Worm (Caenorhabditis elegans) whole organism, mixed stage, embryonic: ENCODE data around the gene F18A11.2.
"Not testable (repeated sequence)": the region's sequence is repeated elsewhere in the genome, so short reads cannot be mapped to it uniquely, and the experiment has no call there.

Source experiments
- M03D4.4 ChIP-seq: sonication (generic microtip); optimal IDR thresholded peaks from 2 replicates; lab custom pipeline; 2017; ENCODE audit warnings: mild to moderate bottlenecking, missing genetic modification characterization, missing compliant biosample characterization
- bed-3 ChIP-seq: fragments of 200-800 bp; sonication (Bioruptor generic); optimal IDR thresholded peaks from 3 replicates; lab custom pipeline; 2018; ENCODE audit warnings: mild to moderate bottlenecking, missing genetic modification characterization, moderate library complexity, missing compliant biosample characterization
- blmp-1 ChIP-seq: fragments of 150-350 bp; optimal IDR thresholded peaks from 2 replicates; lab custom pipeline; 2014; ENCODE audit warnings: missing biosample characterization, missing genetic modification characterization
- ceh-39 ChIP-seq: fragments of 150-350 bp; optimal IDR thresholded peaks from 2 replicates; lab custom pipeline; 2014; ENCODE audit warnings: missing biosample characterization, missing genetic modification characterization
- ceh-43 ChIP-seq: fragments of 200-800 bp; sonication (Bioruptor generic); optimal IDR thresholded peaks from 2 replicates; lab custom pipeline; 2018; ENCODE audit warnings: mild to moderate bottlenecking, missing genetic modification characterization, moderate library complexity, missing compliant biosample characterization
- ceh-83 ChIP-seq: fragments of 200-800 bp; sonication (Bioruptor generic); optimal IDR thresholded peaks from 2 replicates; lab custom pipeline; 2018; ENCODE audit warnings: mild to moderate bottlenecking, missing genetic modification characterization, missing compliant biosample characterization
- ces-1 ChIP-seq: fragments of 150-350 bp; optimal IDR thresholded peaks from 2 replicates; lab custom pipeline; 2014; ENCODE audit warnings: missing biosample characterization, missing genetic modification reagents, missing genetic modification characterization
- cnd-1 ChIP-seq: fragments of 200-800 bp; sonication (Bioruptor generic); optimal IDR thresholded peaks from 2 replicates; lab custom pipeline; 2018; ENCODE audit warnings: mild to moderate bottlenecking, missing genetic modification characterization, missing compliant biosample characterization
- drap-1 ChIP-seq: fragments of 200-800 bp; sonication (Bioruptor generic); optimal IDR thresholded peaks from 3 replicates; lab custom pipeline; 2018; ENCODE audit warnings: mild to moderate bottlenecking, missing genetic modification characterization, missing compliant biosample characterization
- elt-1 ChIP-seq: sonication (generic microtip); optimal IDR thresholded peaks from 2 replicates; lab custom pipeline; 2017; ENCODE audit warnings: missing genetic modification characterization, mild to moderate bottlenecking, missing compliant biosample characterization, antibody characterized with exemption, moderate library complexity, borderline replicate concordance; ENCODE audit not compliant: insufficient read depth
- elt-3 ChIP-seq: fragments of 150-350 bp; optimal IDR thresholded peaks from 2 replicates; lab custom pipeline; 2014; ENCODE audit warnings: missing biosample characterization, missing genetic modification characterization
- flh-1 ChIP-seq: fragments of 200-800 bp; sonication (Bioruptor generic); optimal IDR thresholded peaks from 2 replicates; lab custom pipeline; 2018; ENCODE audit warnings: mild to moderate bottlenecking, missing genetic modification characterization, moderate library complexity, missing compliant biosample characterization
- ham-2 ChIP-seq: fragments of 200-800 bp; sonication (Bioruptor generic); optimal IDR thresholded peaks from 2 replicates; lab custom pipeline; 2018; ENCODE audit warnings: mild to moderate bottlenecking, missing genetic modification characterization, missing compliant biosample characterization
- hlh-1 ChIP-seq: fragments of 150-350 bp; optimal IDR thresholded peaks from 2 replicates; lab custom pipeline; 2014; ENCODE audit warnings: missing biosample characterization, missing genetic modification reagents, missing genetic modification characterization
- lin-13 ChIP-seq: fragments of 150-350 bp; optimal IDR thresholded peaks from 2 replicates; lab custom pipeline; 2014; ENCODE audit warnings: missing biosample characterization, missing genetic modification characterization
- lin-32 ChIP-seq: fragments of 200-800 bp; sonication (Bioruptor generic); optimal IDR thresholded peaks from 2 replicates; lab custom pipeline; 2018; ENCODE audit warnings: mild to moderate bottlenecking, missing genetic modification characterization, missing compliant biosample characterization
- lsy-2 ChIP-seq: fragments of 150-350 bp; optimal IDR thresholded peaks from 2 replicates; lab custom pipeline; 2014; ENCODE audit warnings: missing biosample characterization, missing genetic modification characterization
- mab-5 ChIP-seq: fragments of 150-350 bp; optimal IDR thresholded peaks from 2 replicates; lab custom pipeline; 2014; ENCODE audit warnings: missing biosample characterization, missing genetic modification characterization
- mep-1 ChIP-seq: fragments of 150-350 bp; optimal IDR thresholded peaks from 2 replicates; lab custom pipeline; 2017; ENCODE audit warnings: missing biosample characterization, missing genetic modification reagents, missing genetic modification characterization, inconsistent platforms
- mls-2 ChIP-seq: sonication (generic microtip); optimal IDR thresholded peaks from 2 replicates; lab custom pipeline; 2016; ENCODE audit warnings: mild to moderate bottlenecking, missing genetic modification characterization, moderate library complexity, missing compliant biosample characterization
- nhr-12 ChIP-seq: fragments of 150-350 bp; optimal IDR thresholded peaks from 2 replicates; lab custom pipeline; 2014; ENCODE audit warnings: missing biosample characterization, missing genetic modification characterization
- nhr-2 ChIP-seq: fragments of 150-350 bp; optimal IDR thresholded peaks from 2 replicates; lab custom pipeline; 2014; ENCODE audit warnings: missing biosample characterization, missing genetic modification characterization
- nhr-237 ChIP-seq: fragments of 150-350 bp; optimal IDR thresholded peaks from 2 replicates; lab custom pipeline; 2014; ENCODE audit warnings: missing biosample characterization, missing genetic modification characterization
- nhr-28 ChIP-seq: fragments of 150-350 bp; optimal IDR thresholded peaks from 2 replicates; lab custom pipeline; 2014; ENCODE audit warnings: missing biosample characterization, missing genetic modification characterization
- nhr-76 ChIP-seq: sonication (generic microtip); optimal IDR thresholded peaks from 2 replicates; lab custom pipeline; 2017; ENCODE audit warnings: missing biosample characterization, missing genetic modification characterization
- pha-4 ChIP-seq: fragments of 150-350 bp; optimal IDR thresholded peaks from 2 replicates; lab custom pipeline; 2018; ENCODE audit warnings: missing biosample characterization, missing genetic modification reagents, missing genetic modification characterization
- sem-2 ChIP-seq: fragments of 200-800 bp; sonication (Bioruptor generic); optimal IDR thresholded peaks from 2 replicates; lab custom pipeline; 2018; ENCODE audit warnings: mild to moderate bottlenecking, missing genetic modification characterization, missing compliant biosample characterization
- snpc-4 ChIP-seq: fragments of 150-350 bp; optimal IDR thresholded peaks from 2 replicates; lab custom pipeline; 2014; ENCODE audit warnings: missing biosample characterization, missing genetic modification characterization
- sptf-1 ChIP-seq: sonication (generic microtip); optimal IDR thresholded peaks from 2 replicates; lab custom pipeline; 2017; ENCODE audit warnings: mild to moderate bottlenecking, missing genetic modification characterization, moderate library complexity, missing compliant biosample characterization
- tbx-8 ChIP-seq: fragments of 200-800 bp; sonication (Bioruptor generic); optimal IDR thresholded peaks from 2 replicates; lab custom pipeline; 2018; ENCODE audit warnings: mild to moderate bottlenecking, missing genetic modification characterization, moderate library complexity, missing compliant biosample characterization
- unc-120 ChIP-seq: sonication (generic microtip); optimal IDR thresholded peaks from 2 replicates; lab custom pipeline; 2017; ENCODE audit warnings: missing genetic modification characterization, missing compliant biosample characterization; ENCODE audit not compliant: poor library complexity, severe bottlenecking
- unc-39 ChIP-seq: fragments of 150-350 bp; optimal IDR thresholded peaks from 2 replicates; lab custom pipeline; 2014; ENCODE audit warnings: missing biosample characterization, missing genetic modification characterization
- unc-62 ChIP-seq: fragments of 150-350 bp; optimal IDR thresholded peaks from 2 replicates; lab custom pipeline; 2014; ENCODE audit warnings: missing biosample characterization, missing genetic modification reagents, missing genetic modification characterization
- zip-8 ChIP-seq: fragments of 150-350 bp; optimal IDR thresholded peaks from 2 replicates; lab custom pipeline; 2014; ENCODE audit warnings: missing biosample characterization, missing genetic modification characterization
- ztf-11 ChIP-seq: fragments of 150-350 bp; optimal IDR thresholded peaks from 2 replicates; lab custom pipeline; 2014; ENCODE audit warnings: missing biosample characterization, missing genetic modification characterization

F18A11.2 gene

ce11 chrII:13030567-13031188 is 821 bp upstream of the F18A11.2 start:
- TF ChIP-seq ceh-43, result no peak
- TF ChIP-seq lsy-2 (tag; lab: Kevin White, UChicago), result peak; percentile 31
- TF ChIP-seq lin-13, result peak; percentile 53
- TF ChIP-seq nhr-28, result no peak
- no peak for TF ChIP-seq unc-39 (tag; lab: Kevin White, UChicago)
- TF ChIP-seq unc-120, result peak; percentile 65
- no peak for TF ChIP-seq sptf-1 (tag; lab: Kevin White, UChicago)
- no peak for TF ChIP-seq lin-32 (GFP tag; lab: Kevin White, UChicago)
- TF ChIP-seq ces-1 (GFP tag; lab: Kevin White, UChicago), result peak; percentile 18
- no peak for TF ChIP-seq tbx-8 (GFP tag; lab: Kevin White, UChicago)
- TF ChIP-seq ceh-83 (GFP tag; lab: Kevin White, UChicago), result no peak
- no peak for TF ChIP-seq nhr-76 (tag; lab: Kevin White, UChicago)
- TF ChIP-seq ztf-11, result no peak
- no peak for TF ChIP-seq mls-2 (tag; lab: Kevin White, UChicago)
- TF ChIP-seq ceh-39 (tag; lab: Kevin White, UChicago), result no peak
- peak; percentile 3 for TF ChIP-seq ham-2 (GFP tag; lab: Kevin White, UChicago)
- no peak for TF ChIP-seq nhr-2 (tag; lab: Kevin White, UChicago)
- peak; percentile 33 for TF ChIP-seq mab-5 (tag; lab: Kevin White, UChicago)
- peak; percentile 37 for TF ChIP-seq nhr-237
- no peak for TF ChIP-seq elt-3 (tag; lab: Kevin White, UChicago)
- TF ChIP-seq drap-1 (GFP tag; lab: Kevin White, UChicago), result no peak
- peak; percentile 39 for TF ChIP-seq pha-4 (tag; lab: Kevin White, UChicago)
- peak; percentile 40 for TF ChIP-seq mep-1 (tag; lab: Kevin White, UChicago)
- no peak for TF ChIP-seq zip-8 (tag; lab: Kevin White, UChicago)
- TF ChIP-seq elt-1, result peak; percentile 20
- no peak for TF ChIP-seq hlh-1 (tag; lab: Kevin White, UChicago)
- TF ChIP-seq cnd-1 (tag; lab: Kevin White, UChicago), result no peak
- no peak for TF ChIP-seq bed-3 (GFP tag; lab: Kevin White, UChicago)
- TF ChIP-seq flh-1, result no peak
- no peak for TF ChIP-seq M03D4.4 (tag; lab: Kevin White, UChicago)
- TF ChIP-seq sem-2, result no peak
- TF ChIP-seq nhr-12 (tag; lab: Kevin White, UChicago), result no peak
- peak; percentile 4 for TF ChIP-seq unc-62 (GFP tag; lab: Kevin White, UChicago)
- no peak for TF ChIP-seq snpc-4
- no peak for TF ChIP-seq blmp-1 (tag; lab: Kevin White, UChicago)

ce11 chrII:13036717-13037116 is 5.2 kb downstream of the F18A11.2 start, which contains the start of gene F18A11.3:
TSS of gene F18A11.3 (minus strand) at chrII:13036841.
- TF ChIP-seq mep-1 (tag; lab: Kevin White, UChicago) (peak; percentile 42), lsy-2 (tag; lab: Kevin White, UChicago) (peak; percentile 16), unc-120 (no peak), sem-2 (no peak), ces-1 (GFP tag; lab: Kevin White, UChicago) (peak; percentile 2), blmp-1 (tag; lab: Kevin White, UChicago) (no peak), sptf-1 (tag; lab: Kevin White, UChicago) (no peak), ceh-39 (tag; lab: Kevin White, UChicago) (no peak), ztf-11 (no peak), nhr-237 (no peak), nhr-2 (tag; lab: Kevin White, UChicago) (no peak), unc-39 (tag; lab: Kevin White, UChicago) (no peak)

- not testable (repeated sequence) for TF ChIP-seq M03D4.4, unc-39, mls-2 (tag; lab: Kevin White, UChicago)
Observed at ce11 chrII:13043433-13044054, 12.0 kb downstream of the F18A11.2 start, which contains the start of gene puf-6. TSS of gene puf-6 (minus strand) at chrII:13043445.
